Worm (Caenorhabditis elegans) whole organism, young adult: ENCODE data around the gene dgk-2.
A peak's percentile ranks its signal among the peaks of the same experiment; 100 is the strongest.

Experiments
- F23B12.7 ChIP-seq: sonication (generic microtip); optimal IDR thresholded peaks from 2 replicates; lab custom pipeline; 2017; ENCODE audit warnings: missing genetic modification characterization, mild to moderate bottlenecking, missing compliant biosample characterization, antibody characterized with exemption, moderate library complexity; ENCODE audit not compliant: insufficient read depth
- F55B11.4 ChIP-seq: sonication (generic microtip); optimal IDR thresholded peaks from 2 replicates; lab custom pipeline; 2016; ENCODE audit warnings: missing compliant biosample characterization, missing genetic modification characterization, borderline replicate concordance; ENCODE audit not compliant: insufficient read depth
- K12H6.12 ChIP-seq: fragments of 200-800 bp; sonication (Bioruptor generic); optimal IDR thresholded peaks from 2 replicates; lab custom pipeline; 2018; ENCODE audit warnings: mild to moderate bottlenecking, missing genetic modification characterization, missing compliant biosample characterization
- Y53G8AR.9 ChIP-seq: fragments of 200-800 bp; sonication (Bioruptor generic); conservative IDR thresholded peaks from 2 replicates; pipeline ENCODE4 v1.3.6; 2022; ENCODE audit warnings: missing genetic modification reagents, missing genetic modification characterization, missing compliant biosample characterization
- akir-1 ChIP-seq: fragments of 200-800 bp; sonication (Bioruptor generic); optimal IDR thresholded peaks from 2 replicates; lab custom pipeline; 2018; ENCODE audit warnings: mild to moderate bottlenecking, missing genetic modification characterization, moderate library complexity, missing compliant biosample characterization
- aptf-2 ChIP-seq: fragments of 200-800 bp; sonication (Bioruptor generic); conservative IDR thresholded peaks from 2 replicates; pipeline ENCODE4 v1.3.6; 2022; ENCODE audit warnings: missing genetic modification reagents, missing genetic modification characterization, missing compliant biosample characterization
- atf-7 ChIP-seq: sonication (generic microtip); optimal IDR thresholded peaks from 2 replicates; lab custom pipeline; 2017; ENCODE audit warnings: mild to moderate bottlenecking, missing genetic modification characterization, missing compliant biosample characterization
- ccch-3 ChIP-seq: fragments of 200-800 bp; sonication (Bioruptor generic); optimal IDR thresholded peaks from 2 replicates; lab custom pipeline; 2018; ENCODE audit warnings: mild to moderate bottlenecking, missing genetic modification characterization, missing compliant biosample characterization
- cebp-1 ChIP-seq, 2 experiments: fragments of 200-800 bp in 1 of 2; sonication (Bioruptor generic) in 1 of 2; sonication (generic microtip) in 1 of 2; IDR thresholded peaks in 1 of 2; optimal IDR thresholded peaks in 1 of 2; 2 replicates each; pipeline versions ENCODE4 v1.3.6 to Lab custom; 2017 to 2022; ENCODE audit warnings: missing compliant biosample characterization in 2 of 2, missing genetic modification characterization in 2 of 2, mild to moderate bottlenecking in 1 of 2, missing genetic modification reagents in 1 of 2, moderate library complexity in 1 of 2
- ceh-27 ChIP-seq: fragments of 200-800 bp; sonication (Bioruptor generic); optimal IDR thresholded peaks from 2 replicates; lab custom pipeline; 2018; ENCODE audit warnings: mild to moderate bottlenecking, missing genetic modification characterization, moderate library complexity, missing compliant biosample characterization
- ceh-40 ChIP-seq: fragments of 200-800 bp; sonication (Bioruptor generic); IDR thresholded peaks from 2 replicates; pipeline ENCODE4 v1.3.6; 2022; ENCODE audit warnings: missing genetic modification characterization, missing compliant biosample characterization
- chd-7 ChIP-seq: sonication (generic microtip); optimal IDR thresholded peaks from 2 replicates; lab custom pipeline; 2016; ENCODE audit warnings: mild to moderate bottlenecking, missing genetic modification characterization, moderate library complexity, missing compliant biosample characterization
- dox-1 ChIP-seq: fragments of 200-800 bp; sonication (Bioruptor generic); IDR thresholded peaks from 2 replicates; pipeline ENCODE4 v1.3.6; 2022; ENCODE audit warnings: missing genetic modification reagents, missing genetic modification characterization, missing compliant biosample characterization
- efl-1 ChIP-seq: fragments of 150-350 bp; optimal IDR thresholded peaks from 2 replicates; lab custom pipeline; 2014; ENCODE audit warnings: missing biosample characterization, missing genetic modification reagents, missing genetic modification characterization
- egl-44 ChIP-seq: fragments of 200-800 bp; sonication (Bioruptor generic); IDR thresholded peaks from 2 replicates; pipeline ENCODE4 v1.3.6; 2022; ENCODE audit warnings: missing genetic modification reagents, missing genetic modification characterization, missing compliant biosample characterization
- egrh-3 ChIP-seq: fragments of 200-800 bp; sonication (Bioruptor generic); IDR thresholded peaks from 2 replicates; pipeline ENCODE4 v1.3.6; 2022; ENCODE audit warnings: missing genetic modification reagents, missing genetic modification characterization, missing compliant biosample characterization
- him-1 ChIP-seq: sonication (generic microtip); optimal IDR thresholded peaks from 2 replicates; lab custom pipeline; 2016; ENCODE audit warnings: missing genotype, missing genetic modification reagents, missing genetic modification characterization, missing compliant biosample characterization
- hlh-26 ChIP-seq: fragments of 200-800 bp; sonication (Bioruptor generic); conservative IDR thresholded peaks from 2 replicates; pipeline ENCODE4 v1.3.6; 2022; ENCODE audit warnings: missing genetic modification reagents, missing genetic modification characterization, missing compliant biosample characterization
- lin-26 ChIP-seq: fragments of 200-800 bp; sonication (Bioruptor generic); IDR thresholded peaks from 2 replicates; pipeline ENCODE4 v1.3.6; 2022; ENCODE audit warnings: missing genetic modification reagents, missing genetic modification characterization, missing compliant biosample characterization
- lin-35 ChIP-seq, 3 experiments: fragments of 150-350 bp in 2 of 3; sonication (generic microtip) in 1 of 3; optimal IDR thresholded peaks; 2 replicates each; lab custom pipeline; 2014 to 2018; ENCODE audit warnings: missing biosample characterization in 3 of 3, missing genetic modification characterization in 3 of 3, missing genetic modification reagents in 3 of 3
- lin-54 ChIP-seq: fragments of 200-800 bp; sonication (Bioruptor generic); optimal IDR thresholded peaks from 2 replicates; lab custom pipeline; 2018; ENCODE audit warnings: mild to moderate bottlenecking, missing genetic modification characterization, missing compliant biosample characterization
- lir-1 ChIP-seq: fragments of 200-800 bp; sonication (Bioruptor generic); conservative IDR thresholded peaks from 2 replicates; pipeline ENCODE4 v1.3.6; 2022; ENCODE audit warnings: missing genetic modification reagents, missing genetic modification characterization, missing compliant biosample characterization
- lsy-27 ChIP-seq: sonication (generic microtip); optimal IDR thresholded peaks from 2 replicates; lab custom pipeline; 2017; ENCODE audit warnings: missing genetic modification characterization, mild to moderate bottlenecking, missing compliant biosample characterization, antibody characterized with exemption, missing genotype, borderline replicate concordance; ENCODE audit not compliant: insufficient read depth
- madf-6 ChIP-seq: fragments of 200-800 bp; sonication (Bioruptor generic); IDR thresholded peaks from 2 replicates; pipeline ENCODE4 v1.3.6; 2022; ENCODE audit warnings: missing genetic modification reagents, missing genetic modification characterization, missing compliant biosample characterization
- madf-8 ChIP-seq: fragments of 200-800 bp; sonication (Bioruptor generic); conservative IDR thresholded peaks from 2 replicates; pipeline ENCODE4 v1.3.6; 2022; ENCODE audit warnings: missing genetic modification reagents, missing genetic modification characterization, missing compliant biosample characterization
- mcd-1 ChIP-seq: fragments of 200-800 bp; sonication (Bioruptor generic); IDR thresholded peaks from 2 replicates; pipeline ENCODE4 v1.3.6; 2022; ENCODE audit warnings: missing genetic modification reagents, missing genetic modification characterization, missing compliant biosample characterization
- mel-28 ChIP-seq: sonication (generic microtip); optimal IDR thresholded peaks from 2 replicates; lab custom pipeline; 2016; ENCODE audit warnings: borderline replicate concordance, mild to moderate bottlenecking, missing genetic modification characterization, missing compliant biosample characterization
- nhr-80 ChIP-seq: sonication (generic microtip); optimal IDR thresholded peaks from 2 replicates; lab custom pipeline; 2016; ENCODE audit warnings: missing genetic modification characterization, missing compliant biosample characterization
- pbrm-1 ChIP-seq: fragments of 200-800 bp; sonication (Bioruptor generic); IDR thresholded peaks from 2 replicates; pipeline ENCODE4 v1.3.6; 2022; ENCODE audit warnings: missing genetic modification reagents, missing genetic modification characterization, missing compliant biosample characterization
- rpc-1 ChIP-seq, 2 experiments: fragments of 150-350 bp in 1 of 2; sonication (generic microtip) in 1 of 2; optimal IDR thresholded peaks; 2 replicates each; lab custom pipeline; 2014 to 2018; ENCODE audit warnings: missing biosample characterization in 1 of 2, missing genetic modification characterization in 1 of 2, missing genetic modification reagents in 1 of 2, missing genotype in 1 of 2
- sptf-2 ChIP-seq: fragments of 200-800 bp; sonication (Bioruptor generic); optimal IDR thresholded peaks from 2 replicates; lab custom pipeline; 2018; ENCODE audit warnings: mild to moderate bottlenecking, missing genetic modification characterization, missing compliant biosample characterization
- unc-62 ChIP-seq: fragments of 150-350 bp; optimal IDR thresholded peaks from 2 replicates; lab custom pipeline; 2014; ENCODE audit warnings: missing biosample characterization, missing genetic modification reagents, missing genetic modification characterization
- zfh-2 ChIP-seq: fragments of 200-800 bp; sonication (Bioruptor generic); conservative IDR thresholded peaks from 2 replicates; pipeline ENCODE4 v1.3.6; 2022; ENCODE audit warnings: missing genetic modification reagents, missing genetic modification characterization, missing compliant biosample characterization
- zim-3 ChIP-seq: sonication (generic microtip); optimal IDR thresholded peaks from 2 replicates; lab custom pipeline; 2017; ENCODE audit warnings: mild to moderate bottlenecking, missing genetic modification characterization, moderate library complexity, missing compliant biosample characterization
- ztf-18 ChIP-seq: sonication (generic microtip); optimal IDR thresholded peaks from 2 replicates; lab custom pipeline; 2016; ENCODE audit warnings: missing genotype, mild to moderate bottlenecking, missing genetic modification characterization, missing compliant biosample characterization
- ztf-25 ChIP-seq: fragments of 200-800 bp; sonication (Bioruptor generic); IDR thresholded peaks from 2 replicates; pipeline ENCODE4 v1.3.6; 2022; ENCODE audit warnings: missing genetic modification reagents, missing genetic modification characterization, missing compliant biosample characterization
- ztf-28 ChIP-seq: fragments of 200-800 bp; sonication (Bioruptor generic); IDR thresholded peaks from 2 replicates; pipeline ENCODE4 v1.3.6; 2022; ENCODE audit warnings: missing genetic modification reagents, missing genetic modification characterization, missing compliant biosample characterization
- ztf-3 ChIP-seq: fragments of 200-800 bp; sonication (Bioruptor generic); optimal IDR thresholded peaks from 2 replicates; lab custom pipeline; 2018; ENCODE audit warnings: mild to moderate bottlenecking, missing genetic modification characterization, missing compliant biosample characterization

Gene dgk-2

DNA sequence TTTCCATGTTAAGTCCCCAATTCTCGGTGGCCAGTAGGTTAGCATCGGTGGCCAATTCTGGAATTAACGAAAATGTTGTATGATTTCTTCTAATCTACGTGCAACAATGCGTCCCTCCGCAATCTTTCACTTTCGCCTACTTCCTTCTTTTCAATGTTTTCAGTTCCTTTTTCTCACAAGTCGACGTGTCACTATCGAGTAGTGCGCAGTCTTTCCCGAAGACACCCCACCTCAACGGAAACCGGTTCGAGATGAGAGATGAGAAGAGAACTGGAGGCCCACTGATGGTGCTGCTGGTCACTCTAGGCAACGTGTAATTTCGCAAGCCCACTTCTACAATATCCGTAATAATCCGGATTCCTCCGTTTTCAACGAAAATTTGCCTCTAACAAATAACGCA, 15.8 kb upstream of the dgk-2 start:
- 0 out of 2 replicates have a peak, but pooled peaks have one; percentile 18 for TF ChIP-seq cebp-1 (GFP tag; IDR thresholded peaks at IDR 0.05; lab: Robert Waterston, UW)
- TF ChIP-seq cebp-1 (tag; optimal IDR thresholded peaks at IDR 0.05; lab: Kevin White, UChicago), result peak; percentile 12
- no peak for TF ChIP-seq lin-54
- TF ChIP-seq lin-26 (GFP tag; lab: Robert Waterston, UW), result 0 out of 2 replicates have a peak, but pooled peaks have one; percentile 8
- TF ChIP-seq ceh-27 (GFP tag; lab: Kevin White, UChicago), result peak; percentile 1
- TF ChIP-seq madf-6 (GFP tag; lab: Robert Waterston, UW), result no peak
- TF ChIP-seq madf-8 (GFP tag; lab: Robert Waterston, UW), result no peak
- TF ChIP-seq Y53G8AR.9 (GFP tag; lab: Robert Waterston, UW), result no peak
- TF ChIP-seq egl-44 (GFP tag; lab: Robert Waterston, UW), result no peak
- no peak for TF ChIP-seq zim-3 (tag; lab: Kevin White, UChicago)
- no peak for TF ChIP-seq pbrm-1
- no peak for TF ChIP-seq F55B11.4 (tag; lab: Kevin White, UChicago)

DNA sequence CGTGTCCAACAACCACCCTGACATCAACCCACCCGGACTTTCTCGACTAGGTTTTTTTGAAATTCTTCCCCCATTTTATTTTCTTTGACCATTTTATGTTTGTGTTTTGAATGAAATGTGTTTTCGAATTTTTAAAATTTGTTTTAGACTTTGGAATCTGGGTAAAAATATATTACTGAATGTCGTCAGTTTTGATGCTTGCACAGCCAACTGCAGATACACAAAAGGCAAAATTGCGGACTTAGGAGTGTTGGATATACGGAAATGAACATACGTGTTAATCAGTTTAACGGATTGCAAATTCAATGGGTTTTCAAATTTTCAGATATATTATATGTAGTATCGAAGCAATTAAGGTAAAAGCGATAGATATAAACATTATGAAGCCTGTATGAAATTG, 12.6 kb upstream of the dgk-2 start:
- TF ChIP-seq lin-35 (GFP tag; optimal IDR thresholded peaks at IDR 0.05; lab: Kevin White, UChicago) (peak in 1 of 3 experiments; percentile 13), lir-1 (GFP tag; lab: Robert Waterston, UW) (no peak)

DNA sequence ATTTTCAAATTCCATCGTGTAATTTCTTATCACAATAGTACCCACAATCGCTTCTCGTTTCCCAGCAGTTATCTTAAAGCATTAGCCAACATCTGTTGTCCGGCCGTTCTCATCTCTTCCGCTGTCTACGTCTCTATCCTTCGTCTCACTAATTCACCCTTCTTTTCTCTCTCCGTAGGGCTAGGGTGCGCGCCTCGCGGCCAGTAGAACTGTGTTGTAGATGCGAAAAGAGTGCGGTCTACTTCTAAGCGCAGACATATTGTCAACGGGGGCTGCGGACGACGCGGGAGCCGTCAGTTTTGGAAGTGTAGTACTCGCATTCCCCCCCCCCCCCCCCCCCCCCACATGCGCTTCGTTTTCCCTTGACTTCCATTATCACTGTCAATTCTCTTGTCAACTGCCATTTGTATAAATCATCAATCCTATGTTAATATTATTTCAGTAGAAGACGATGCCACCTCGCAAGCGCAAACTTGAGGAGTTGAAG, 9.5 kb upstream of the dgk-2 start, which contains the start of gene spr-3:
Gene spr-3 (plus strand): TSS at position 437 of the 487 bp plus-strand sequence.
- TF ChIP-seq him-1 (tag; lab: Kevin White, UChicago) (no peak), ztf-25 (GFP tag; lab: Robert Waterston, UW) (no peak), ztf-3 (no peak), cebp-1 (GFP tag; IDR thresholded peaks at IDR 0.05; lab: Robert Waterston, UW) (no peak), cebp-1 (tag; optimal IDR thresholded peaks at IDR 0.05; lab: Kevin White, UChicago) (peak; percentile 20), aptf-2 (GFP tag; lab: Robert Waterston, UW) (no peak), dox-1 (no peak), efl-1 (no peak), unc-62 (GFP tag; lab: Kevin White, UChicago) (no peak), lir-1 (GFP tag; lab: Robert Waterston, UW) (no peak), mcd-1 (GFP tag; lab: Robert Waterston, UW) (0 out of 2 replicates have a peak, but pooled peaks have one; percentile 16), egrh-3 (GFP tag; lab: Robert Waterston, UW) (peak; percentile 52; the same call in 1 of the 2 replicates), akir-1 (GFP tag; lab: Kevin White, UChicago) (no peak), ceh-27 (GFP tag; lab: Kevin White, UChicago) (no peak), ztf-18 (tag; lab: Kevin White, UChicago) (no peak), F23B12.7 (tag; lab: Kevin White, UChicago) (no peak), zfh-2 (peak; percentile 71)

DNA sequence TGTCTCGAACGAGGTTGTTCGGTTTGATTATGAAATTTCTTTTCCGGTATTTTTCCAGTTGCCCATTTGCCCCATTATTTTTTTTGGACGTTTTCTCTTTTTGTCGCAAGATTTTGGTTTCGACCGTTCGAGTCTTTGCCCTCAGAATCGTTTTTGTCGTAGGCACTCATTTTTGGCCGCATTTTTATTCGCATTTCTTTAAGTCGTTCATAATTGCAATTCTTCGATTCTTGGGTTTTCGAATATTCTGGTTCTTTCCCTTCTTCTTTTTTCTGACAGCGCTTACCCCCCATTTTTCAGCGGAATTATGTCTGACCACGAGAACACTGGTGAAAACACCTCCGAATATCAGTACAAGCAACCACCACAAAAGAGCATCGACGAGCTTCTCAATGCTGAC, 4.0 kb upstream of the dgk-2 start, which contains the start of gene rhi-1:
Gene rhi-1 (plus strand): TSS at position 301 of the 400 bp plus-strand sequence.
- TF ChIP-seq cebp-1 (GFP tag; IDR thresholded peaks at IDR 0.05; lab: Robert Waterston, UW) (no peak), cebp-1 (tag; optimal IDR thresholded peaks at IDR 0.05; lab: Kevin White, UChicago) (peak; percentile 61), lsy-27 (tag; lab: Kevin White, UChicago) (no peak)

DNA sequence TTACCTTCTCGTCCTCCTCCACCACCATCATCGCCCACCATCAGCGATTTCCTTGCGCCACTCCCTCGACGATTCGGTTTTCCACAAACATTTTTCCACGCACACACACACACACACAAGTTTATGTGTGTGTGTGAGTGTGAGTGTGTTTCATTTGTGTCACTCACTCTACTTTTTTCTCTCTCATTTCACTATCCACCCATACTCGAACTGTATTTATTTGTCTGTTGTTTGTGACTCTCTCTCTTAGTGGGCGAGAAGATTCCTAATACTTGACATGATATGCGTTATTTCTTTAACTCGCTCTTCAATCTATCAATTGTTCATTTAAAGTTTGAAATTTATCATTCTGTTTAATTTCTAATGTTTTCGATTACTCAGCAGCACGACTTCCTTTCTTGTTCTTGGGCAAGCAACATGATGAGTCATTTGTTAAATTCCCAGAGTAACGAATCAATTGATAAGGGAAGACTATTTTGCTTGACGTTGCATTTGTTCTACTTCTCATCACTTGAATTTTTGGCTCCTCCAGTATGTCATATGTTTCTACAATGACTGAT, 3.0 kb upstream of the dgk-2 start:
- no peak for TF ChIP-seq ztf-28 (GFP tag; lab: Robert Waterston, UW)
- peak; percentile 19; the same call in 1 of the 2 replicates for TF ChIP-seq dox-1
- peak; percentile 64 for TF ChIP-seq nhr-80
- TF ChIP-seq ztf-25 (GFP tag; lab: Robert Waterston, UW), result no peak
- TF ChIP-seq ccch-3, result no peak
- TF ChIP-seq atf-7 (tag; lab: Kevin White, UChicago), result peak; percentile 1
- TF ChIP-seq rpc-1 (optimal IDR thresholded peaks at IDR 0.05; lab: Kevin White, UChicago), result no peak
- TF ChIP-seq rpc-1 (tag; optimal IDR thresholded peaks at IDR 0.05; lab: Kevin White, UChicago), result no peak
- no peak for TF ChIP-seq ceh-40 (GFP tag; lab: Robert Waterston, UW)
- TF ChIP-seq K12H6.12 (tag; lab: Kevin White, UChicago), result no peak
- peak; percentile 23; the same call in 1 of the 2 replicates for TF ChIP-seq lir-1 (GFP tag; lab: Robert Waterston, UW)
- TF ChIP-seq efl-1, result no peak
- no peak for TF ChIP-seq sptf-2 (GFP tag; lab: Kevin White, UChicago)
- no peak for TF ChIP-seq chd-7 (tag; lab: Kevin White, UChicago)
- no peak for TF ChIP-seq mel-28 (tag; lab: Kevin White, UChicago)
- TF ChIP-seq hlh-26, result no peak
